Fruit fly (Drosophila melanogaster): ENCODE data around the gene Mur18B.
A peak's percentile ranks its signal among the peaks of the same experiment; 100 is the strongest.

The Mur18B gene

dm6 chrX:19229855-19230433 is 16.9 kb downstream of the Mur18B start:
- peak; percentile 40 for TF ChIP-seq dmrt93B (GFP tag; optimal IDR thresholded peaks at IDR 0.05)
- no peak for TF ChIP-seq GATAd (GFP tag; optimal IDR thresholded peaks at IDR 0.05)
- TF ChIP-seq ey (GFP tag; optimal IDR thresholded peaks at IDR 0.05): peak; percentile 27
- TF ChIP-seq HLH106 (tag; optimal IDR thresholded peaks at IDR 0.05): peak; percentile 61
- TF ChIP-seq dsf (GFP tag; optimal IDR thresholded peaks at IDR 0.05; ENCODE audit: borderline replicate concordance): no peak
- TF ChIP-seq psq (GFP tag; optimal IDR thresholded peaks at IDR 0.05): peak; percentile 25
- peak; percentile 38 for TF ChIP-seq br (GFP tag; optimal IDR thresholded peaks at IDR 0.05)
- no peak for TF ChIP-seq Mio (GFP tag; optimal IDR thresholded peaks at IDR 0.05)
- peak; percentile 42 for TF ChIP-seq Vsx2 (GFP tag; optimal IDR thresholded peaks at IDR 0.05; ENCODE audit: partially characterized antibody)
- TF ChIP-seq woc (GFP tag; optimal IDR thresholded peaks at IDR 0.05): peak; percentile 42
- TF ChIP-seq OdsH (GFP tag; optimal IDR thresholded peaks at IDR 0.05): peak; percentile 21
- peak; percentile 54 for TF ChIP-seq h (GFP tag; optimal IDR thresholded peaks at IDR 0.05)
- peak in 1 of 2 experiments; percentile 55 for TF ChIP-seq foxo (GFP tag; optimal IDR thresholded peaks at IDR 0.05)
- TF ChIP-seq fru (GFP tag; optimal IDR thresholded peaks at IDR 0.05): peak; percentile 66
- TF ChIP-seq rgr (GFP tag; optimal IDR thresholded peaks at IDR 0.05): peak; percentile 33

- TF ChIP-seq foxo (GFP tag; optimal IDR thresholded peaks at IDR 0.05) (no peak), OdsH (GFP tag; optimal IDR thresholded peaks at IDR 0.05) (no peak), woc (GFP tag; optimal IDR thresholded peaks at IDR 0.05) (no peak), usp (GFP tag; optimal IDR thresholded peaks at IDR 0.05) (no peak)
Observed at dm6 chrX:19238613-19239012, 25.6 kb downstream of the Mur18B start.

- TF ChIP-seq Sp1 (GFP tag; optimal IDR thresholded peaks at IDR 0.05) (no peak), Myc (optimal IDR thresholded peaks at IDR 0.05) (no peak), GATAd (GFP tag; optimal IDR thresholded peaks at IDR 0.05) (no peak), sv (GFP tag; optimal IDR thresholded peaks at IDR 0.05) (no peak), dsf (GFP tag; optimal IDR thresholded peaks at IDR 0.05; ENCODE audit: borderline replicate concordance) (no peak), woc (GFP tag; optimal IDR thresholded peaks at IDR 0.05) (no peak), CrebA (GFP tag; optimal IDR thresholded peaks at IDR 0.05; ENCODE audit: borderline replicate concordance) (no peak), CG9705 (GFP tag; optimal IDR thresholded peaks at IDR 0.05) (no peak), tai (GFP tag; optimal IDR thresholded peaks at IDR 0.05) (no peak), CG32264 (GFP tag; optimal IDR thresholded peaks at IDR 0.05) (no peak)
Observed at dm6 chrX:19239365-19239764, 26.3 kb downstream of the Mur18B start.

dm6 chrX:19240230-19240839 is 27.3 kb downstream of the Mur18B start:
- no peak for TF ChIP-seq Hr78 (GFP tag; optimal IDR thresholded peaks at IDR 0.05)
- TF ChIP-seq Dfd (GFP tag; optimal IDR thresholded peaks at IDR 0.05): no peak
- TF ChIP-seq GATAd (GFP tag; optimal IDR thresholded peaks at IDR 0.05): no peak
- TF ChIP-seq CG32264 (GFP tag; optimal IDR thresholded peaks at IDR 0.05): no peak
- TF ChIP-seq Hr83 (GFP tag; optimal IDR thresholded peaks at IDR 0.05; ENCODE audit: poor library complexity, severe bottlenecking): no peak

- TF ChIP-seq usp (GFP tag; optimal IDR thresholded peaks at IDR 0.05) (no peak), foxo (GFP tag; optimal IDR thresholded peaks at IDR 0.05) (peak in 1 of 2 experiments; percentile 1)
Observed at dm6 chrX:19241790-19242373, 28.8 kb downstream of the Mur18B start, which contains the start of gene CG14196. CG14196 (minus strand) TSS chrX:19241840.

- TF ChIP-seq Hr83 (GFP tag; optimal IDR thresholded peaks at IDR 0.05; ENCODE audit: poor library complexity, severe bottlenecking) (no peak), sage (GFP tag; optimal IDR thresholded peaks at IDR 0.05) (no peak), HLH106 (tag; optimal IDR thresholded peaks at IDR 0.05) (peak; percentile 51), Vsx2 (GFP tag; optimal IDR thresholded peaks at IDR 0.05; ENCODE audit: partially characterized antibody) (no peak), CrebA (GFP tag; optimal IDR thresholded peaks at IDR 0.05; ENCODE audit: borderline replicate concordance) (no peak), Dfd (GFP tag; optimal IDR thresholded peaks at IDR 0.05) (no peak), foxo (GFP tag; optimal IDR thresholded peaks at IDR 0.05) (peak in 1 of 2 experiments; percentile 49), CG9705 (GFP tag; optimal IDR thresholded peaks at IDR 0.05) (no peak), CG32264 (GFP tag; optimal IDR thresholded peaks at IDR 0.05) (no peak), GATAd (GFP tag; optimal IDR thresholded peaks at IDR 0.05) (no peak), brk (GFP tag; optimal IDR thresholded peaks at IDR 0.05) (no peak), usp (GFP tag; optimal IDR thresholded peaks at IDR 0.05) (no peak), Abd-B (GFP tag; optimal IDR thresholded peaks at IDR 0.05) (no peak), Hr78 (GFP tag; optimal IDR thresholded peaks at IDR 0.05) (no peak), ey (GFP tag; optimal IDR thresholded peaks at IDR 0.05) (no peak), lola (GFP tag; optimal IDR thresholded peaks at IDR 0.05) (no peak), Myc (optimal IDR thresholded peaks at IDR 0.05) (peak; percentile 0), Dif (GFP tag; optimal IDR thresholded peaks at IDR 0.05; ENCODE audit: partially characterized antibody) (no peak), h (GFP tag; optimal IDR thresholded peaks at IDR 0.05) (peak; percentile 44), dl (GFP tag; optimal IDR thresholded peaks at IDR 0.05; ENCODE audit: insufficient read depth in 1 of 2, partially characterized antibody in 2 of 2) (no peak), rgr (GFP tag; optimal IDR thresholded peaks at IDR 0.05) (peak; percentile 17), dsf (GFP tag; optimal IDR thresholded peaks at IDR 0.05; ENCODE audit: borderline replicate concordance) (no peak), Rel (GFP tag; optimal IDR thresholded peaks at IDR 0.05) (no peak), Rel (tag; optimal IDR thresholded peaks at IDR 0.05) (peak; percentile 78), sv (GFP tag; optimal IDR thresholded peaks at IDR 0.05) (no peak)
Observed at dm6 chrX:19243379-19243834, 30.4 kb downstream of the Mur18B start, which contains the start of gene CG7889. CG7889 (plus strand) TSS chrX:19243631.

All from whole organism, wandering third instar larva.